Fruit fly (Drosophila melanogaster) whole organism, embryonic: ENCODE data around the gene RNF220.

Experiments used
- Aef1 ChIP-seq: fragments of 200-800 bp; sonication (Bioruptor generic); IDR thresholded peaks from 3 replicates; pipeline ENCODE4 v1.3.6; 2022; ENCODE audit warnings: missing biosample characterization, missing genetic modification characterization
- Bteb2 ChIP-seq: fragments of 200-800 bp; sonication (Bioruptor generic); optimal IDR thresholded peaks from 2 replicates; lab custom pipeline; 2016; ENCODE audit warnings: missing biosample characterization, missing genetic modification characterization
- CG10209 ChIP-seq: fragments of 200-800 bp; sonication (Bioruptor generic); optimal IDR thresholded peaks from 3 replicates; lab custom pipeline; 2017; ENCODE audit warnings: missing biosample characterization, mild to moderate bottlenecking, missing genetic modification characterization, missing genetic modification reagents
- CG10431 ChIP-seq: fragments of 200-800 bp; sonication (Bioruptor generic); optimal IDR thresholded peaks from 3 replicates; lab custom pipeline; 2018; ENCODE audit warnings: missing biosample characterization, mild to moderate bottlenecking, missing genetic modification characterization
- CG13287 ChIP-seq: fragments of 200-800 bp; sonication (Bioruptor generic); IDR thresholded peaks from 2 replicates; pipeline ENCODE4 v1.3.6; 2022; ENCODE audit warnings: missing biosample characterization, missing genetic modification characterization; ENCODE audit not compliant: partially characterized antibody
- CG14441 ChIP-seq: fragments of 200-800 bp; sonication (Bioruptor generic); IDR thresholded peaks from 2 replicates; pipeline ENCODE4 v1.3.6; 2022; ENCODE audit warnings: missing biosample characterization, missing genetic modification characterization
- CG15011 ChIP-seq: fragments of 200-800 bp; sonication (Bioruptor generic); optimal IDR thresholded peaks from 3 replicates; lab custom pipeline; 2018; ENCODE audit warnings: missing biosample characterization, mild to moderate bottlenecking, missing genetic modification characterization
- CG15269 ChIP-seq: fragments of 200-800 bp; sonication (Bioruptor generic); optimal IDR thresholded peaks from 2 replicates; lab custom pipeline; 2018; ENCODE audit warnings: missing biosample characterization, mild to moderate bottlenecking, missing genetic modification characterization, moderate library complexity
- CG17186 ChIP-seq: fragments of 200-800 bp; sonication (Bioruptor generic); optimal IDR thresholded peaks from 3 replicates; lab custom pipeline; 2017; ENCODE audit warnings: missing biosample characterization, missing genetic modification reagents, missing genetic modification characterization
- CG18262 ChIP-seq: fragments of 200-800 bp; optimal IDR thresholded peaks from 3 replicates; lab custom pipeline; 2019; ENCODE audit warnings: missing biosample characterization, mild to moderate bottlenecking, missing genetic modification characterization, moderate library complexity
- CG2116 ChIP-seq: fragments of 200-800 bp; sonication (Bioruptor generic); optimal IDR thresholded peaks from 3 replicates; lab custom pipeline; 2018; ENCODE audit warnings: missing biosample characterization, mild to moderate bottlenecking, missing genetic modification characterization
- CG2199 ChIP-seq: fragments of 200-800 bp; sonication (Bioruptor generic); IDR thresholded peaks from 3 replicates; pipeline ENCODE4 v1.3.6; 2022; ENCODE audit warnings: missing biosample characterization, missing genetic modification characterization
- CG30020 ChIP-seq: fragments of 200-800 bp; optimal IDR thresholded peaks from 2 replicates; lab custom pipeline; 2019; ENCODE audit warnings: missing biosample characterization, mild to moderate bottlenecking, missing genetic modification characterization, moderate library complexity
- CG31224 ChIP-seq: fragments of 200-800 bp; sonication (Bioruptor generic); IDR thresholded peaks from 2 replicates; pipeline ENCODE4 v1.3.6; 2022; ENCODE audit warnings: missing biosample characterization, missing genetic modification characterization
- CG33213 ChIP-seq: fragments of 200-800 bp; sonication (Bioruptor generic); optimal IDR thresholded peaks from 3 replicates; lab custom pipeline; 2016; ENCODE audit warnings: missing biosample characterization, missing genetic modification characterization
- CG34224 ChIP-seq: fragments of 200-800 bp; sonication (Bioruptor generic); IDR thresholded peaks from 3 replicates; pipeline ENCODE4 v1.3.6; 2022; ENCODE audit warnings: missing biosample characterization, missing genetic modification characterization; ENCODE audit not compliant: partially characterized antibody
- CG34422 ChIP-seq: fragments of 200-800 bp; sonication (Bioruptor generic); IDR thresholded peaks from 3 replicates; pipeline ENCODE4 v1.3.6; 2022; ENCODE audit warnings: missing biosample characterization, missing genetic modification characterization
- CG4617 ChIP-seq: fragments of 200-800 bp; sonication (Bioruptor generic); optimal IDR thresholded peaks from 3 replicates; lab custom pipeline; 2016; ENCODE audit warnings: missing biosample characterization, missing genetic modification characterization, borderline replicate concordance
- CG6791 ChIP-seq: fragments of 200-800 bp; sonication (Bioruptor generic); IDR thresholded peaks from 3 replicates; pipeline ENCODE4 v1.3.6; 2022; ENCODE audit warnings: missing biosample characterization, missing genetic modification characterization; ENCODE audit not compliant: partially characterized antibody
- CG7556 ChIP-seq: fragments of 200-800 bp; sonication (Bioruptor generic); optimal IDR thresholded peaks from 2 replicates; lab custom pipeline; 2017; ENCODE audit warnings: missing biosample characterization, mild to moderate bottlenecking, missing genetic modification characterization
- CG9797 ChIP-seq: fragments of 200-800 bp; sonication (Bioruptor generic); optimal IDR thresholded peaks from 3 replicates; lab custom pipeline; 2018; ENCODE audit warnings: missing biosample characterization, mild to moderate bottlenecking, missing genetic modification characterization
- CHES-1-like ChIP-seq: fragments of 200-800 bp; sonication (Bioruptor generic); optimal IDR thresholded peaks from 2 replicates; lab custom pipeline; 2016; ENCODE audit warnings: missing biosample characterization, missing genetic modification characterization
- CTCF ChIP-seq: fragments of 200-800 bp; sonication (Bioruptor generic); optimal IDR thresholded peaks from 2 replicates; lab custom pipeline; 2017; ENCODE audit warnings: missing biosample characterization, mild to moderate bottlenecking, missing genetic modification characterization, moderate library complexity
- CoRest ChIP-seq: fragments of 200-800 bp; sonication (Bioruptor generic); optimal IDR thresholded peaks from 3 replicates; lab custom pipeline; 2018; ENCODE audit warnings: missing biosample characterization, mild to moderate bottlenecking, missing genetic modification characterization, moderate library complexity
- Dll ChIP-seq: fragments of 200-800 bp; sonication (Bioruptor generic); IDR thresholded peaks from 4 replicates; pipeline ENCODE4 v1.3.6; 2022; ENCODE audit warnings: missing biosample characterization, missing genetic modification characterization; ENCODE audit not compliant: partially characterized antibody
- Dp ChIP-seq: fragments of 200-800 bp; sonication (Bioruptor generic); optimal IDR thresholded peaks from 2 replicates; lab custom pipeline; 2018; ENCODE audit warnings: missing biosample characterization, mild to moderate bottlenecking, missing genetic modification characterization, moderate library complexity
- Dref ChIP-seq: fragments of 200-800 bp; sonication (Bioruptor generic); IDR thresholded peaks from 2 replicates; pipeline ENCODE4 v1.3.6; 2022; ENCODE audit warnings: missing biosample characterization, missing genetic modification characterization
- Ets65A ChIP-seq: fragments of 200-800 bp; sonication (Bioruptor generic); peaks from one replicate; lab custom pipeline; 2016; ENCODE audit warnings: missing biosample characterization, missing genetic modification characterization
- H2.0 ChIP-seq: fragments of 200-800 bp; sonication (Bioruptor generic); IDR thresholded peaks from 2 replicates; pipeline ENCODE4 v1.3.6; 2022; ENCODE audit warnings: missing biosample characterization, missing genetic modification characterization
- HmgZ ChIP-seq: fragments of 200-800 bp; sonication (Bioruptor generic); optimal IDR thresholded peaks from 2 replicates; lab custom pipeline; 2018; ENCODE audit warnings: missing biosample characterization, mild to moderate bottlenecking, missing genetic modification characterization
- MBD-R2 ChIP-seq: fragments of 200-800 bp; sonication (Bioruptor generic); IDR thresholded peaks from 2 replicates; pipeline ENCODE4 v1.3.6; 2022; ENCODE audit warnings: missing biosample characterization, missing genetic modification characterization
- Mes4 ChIP-seq: fragments of 200-800 bp; sonication (Bioruptor generic); optimal IDR thresholded peaks from 2 replicates; lab custom pipeline; 2016; ENCODE audit warnings: missing biosample characterization, missing genetic modification characterization
- Opbp ChIP-seq: fragments of 200-800 bp; sonication (Bioruptor generic); IDR thresholded peaks from 3 replicates; pipeline ENCODE4 v1.3.6; 2022; ENCODE audit warnings: missing biosample characterization, missing genetic modification characterization; ENCODE audit not compliant: partially characterized antibody
- Sin3A ChIP-seq: fragments of >200 bp; optimal IDR thresholded peaks from 2 replicates; lab custom pipeline; 2018
- Sry-δ ChIP-seq: fragments of 200-800 bp; sonication (Bioruptor generic); optimal IDR thresholded peaks from 2 replicates; lab custom pipeline; 2016; ENCODE audit warnings: missing biosample characterization, missing genetic modification characterization
- YL-1 ChIP-seq: fragments of 200-800 bp; sonication (Bioruptor generic); optimal IDR thresholded peaks from 3 replicates; lab custom pipeline; 2017; ENCODE audit warnings: missing biosample characterization, mild to moderate bottlenecking, missing genetic modification characterization
- cato ChIP-seq: fragments of 200-800 bp; sonication (Bioruptor generic); optimal IDR thresholded peaks from 2 replicates; lab custom pipeline; 2016; ENCODE audit warnings: missing biosample characterization, missing genetic modification characterization, borderline replicate concordance
- esg ChIP-seq: fragments of 200-800 bp; sonication (Bioruptor generic); conservative IDR thresholded peaks from 2 replicates; pipeline ENCODE4 v1.3.6; 2022; ENCODE audit warnings: missing biosample characterization, missing genetic modification characterization
- hbn ChIP-seq: fragments of 200-800 bp; sonication (Bioruptor generic); IDR thresholded peaks from 2 replicates; pipeline ENCODE4 v1.3.6; 2022; ENCODE audit warnings: missing biosample characterization, missing genetic modification characterization; ENCODE audit not compliant: partially characterized antibody
- hth ChIP-seq: fragments of >200 bp; optimal IDR thresholded peaks from 2 replicates; lab custom pipeline; 2017; ENCODE audit warnings: inconsistent platforms
- nmo ChIP-seq: fragments of 200-800 bp; sonication (Bioruptor generic); optimal IDR thresholded peaks from 2 replicates; lab custom pipeline; 2018; ENCODE audit warnings: missing biosample characterization, mild to moderate bottlenecking, missing genetic modification characterization, moderate library complexity
- phol ChIP-seq: fragments of 200-800 bp; sonication (Bioruptor generic); optimal IDR thresholded peaks from 3 replicates; lab custom pipeline; 2018; ENCODE audit warnings: missing biosample characterization, mild to moderate bottlenecking, missing genetic modification characterization, moderate library complexity
- pnt ChIP-seq: fragments of 200-800 bp; sonication (Bioruptor generic); optimal IDR thresholded peaks from 3 replicates; lab custom pipeline; 2016; ENCODE audit warnings: missing biosample characterization, missing genetic modification characterization
- prd ChIP-seq, 3 experiments: fragments of >200 bp in 2 of 3; fragments of 200-800 bp in 1 of 3; sonication (Bioruptor generic) in 1 of 3; optimal IDR thresholded peaks in 2 of 3; IDR thresholded peaks in 1 of 3; 2 replicates in 2 of 3; 3 replicates in 1 of 3; pipeline versions ENCODE4 v1.3.6 to Lab custom; 2017 to 2022; ENCODE audit warnings: missing biosample characterization in 1 of 3, missing genetic modification characterization in 1 of 3
- pum ChIP-seq: fragments of 200-800 bp; sonication (Bioruptor generic); optimal IDR thresholded peaks from 2 replicates; lab custom pipeline; 2016; ENCODE audit warnings: missing biosample characterization, missing genetic modification characterization
- pzg ChIP-seq: fragments of 200-800 bp; sonication (Bioruptor generic); optimal IDR thresholded peaks from 3 replicates; lab custom pipeline; 2018; ENCODE audit warnings: missing biosample characterization, mild to moderate bottlenecking, missing genetic modification characterization, moderate library complexity
- repo ChIP-seq: fragments of 200-800 bp; sonication (Bioruptor generic); optimal IDR thresholded peaks from 2 replicates; lab custom pipeline; 2016; ENCODE audit warnings: missing biosample characterization, missing genetic modification characterization
- sna ChIP-seq: fragments of 200-800 bp; sonication (Bioruptor generic); IDR thresholded peaks from 2 replicates; pipeline ENCODE4 v1.3.6; 2022; ENCODE audit warnings: missing biosample characterization, missing genetic modification characterization; ENCODE audit not compliant: partially characterized antibody
- trem ChIP-seq: fragments of 200-800 bp; optimal IDR thresholded peaks from 3 replicates; lab custom pipeline; 2019; ENCODE audit warnings: missing biosample characterization, mild to moderate bottlenecking, missing genetic modification characterization, moderate library complexity
- zen2 ChIP-seq: fragments of 200-800 bp; sonication (Bioruptor generic); IDR thresholded peaks from 3 replicates; pipeline ENCODE4 v1.3.6; 2022; ENCODE audit warnings: missing biosample characterization, missing genetic modification characterization; ENCODE audit not compliant: partially characterized antibody

RNF220 gene

dm6 chr3R:22745432-22745831 lies 19.2 kb upstream of the RNF220 start, which contains the start of the genes vret and HP1c (continued):
- no peak for TF ChIP-seq cato (GFP tag; lab: Kevin White, UChicago)
- TF ChIP-seq CG10431 (GFP tag; lab: Kevin White, UChicago): no peak
- TF ChIP-seq CG31224: no peak
- peak; percentile 56; the same call in 1 of the 2 replicates for TF ChIP-seq CG13287 (GFP tag; lab: Robert Waterston, UW)
- TF ChIP-seq Dp (GFP tag; lab: Kevin White, UChicago): peak; percentile 85
- TF ChIP-seq Mes4 (GFP tag; lab: Kevin White, UChicago): no peak
- TF ChIP-seq Aef1 (GFP tag; lab: Robert Waterston, UW): peak; percentile 68
- TF ChIP-seq CG15011: no peak
- TF ChIP-seq pum (GFP tag; lab: Kevin White, UChicago): no peak
- TF ChIP-seq CG2199 (GFP tag; lab: Robert Waterston, UW): peak; percentile 48; the same call in 1 of the 3 replicates
- peak; percentile 43 for TF ChIP-seq CG2116 (GFP tag; lab: Kevin White, UChicago)
- no peak for TF ChIP-seq repo
- peak; percentile 46; the same call in 1 of the 3 replicates for TF ChIP-seq Opbp (GFP tag; lab: Robert Waterston, UW)
- 0 out of 2 replicates have a peak, but pooled peaks have one; percentile 30 for TF ChIP-seq sna (GFP tag; lab: Robert Waterston, UW)
- no peak for TF ChIP-seq prd (optimal IDR thresholded peaks at IDR 0.05; lab: Kevin White, UChicago)
- TF ChIP-seq prd (GFP tag; IDR thresholded peaks at IDR 0.05; lab: Robert Waterston, UW): no peak
- peak; percentile 23 for TF ChIP-seq phol (tag; lab: Kevin White, UChicago)
- no peak for TF ChIP-seq CG33213
- peak; percentile 61 for TF ChIP-seq Sin3A (lab: Kevin White, UChicago)
- peak; percentile 7 for TF ChIP-seq nmo (GFP tag; lab: Kevin White, UChicago)
- TF ChIP-seq H2.0 (GFP tag; lab: Robert Waterston, UW): no peak
- TF ChIP-seq Dref (GFP tag; lab: Robert Waterston, UW): peak; percentile 36; the same call in 1 of the 2 replicates
- no peak for TF ChIP-seq pnt (GFP tag; lab: Kevin White, UChicago)
- TF ChIP-seq CHES-1-like (GFP tag; lab: Kevin White, UChicago): peak; percentile 5
- peak; percentile 17 for TF ChIP-seq CG30020 (tag; lab: Kevin White, UChicago)
- TF ChIP-seq CG34224 (GFP tag; lab: Robert Waterston, UW): peak; percentile 37; the same call in 1 of the 3 replicates
- peak; percentile 31; the same call in 1 of the 3 replicates for TF ChIP-seq CG34422
- TF ChIP-seq CTCF (GFP tag; lab: Kevin White, UChicago): peak; percentile 42
- TF ChIP-seq CG9797 (GFP tag; lab: Kevin White, UChicago): peak; percentile 85
- peak; percentile 95 for TF ChIP-seq MBD-R2 (GFP tag; lab: Robert Waterston, UW)
- peak; percentile 50 for TF ChIP-seq CG17186 (GFP tag; lab: Kevin White, UChicago)
- no peak for TF ChIP-seq CoRest (tag; lab: Kevin White, UChicago)
- TF ChIP-seq trem (tag; lab: Kevin White, UChicago): peak; percentile 53
- peak; percentile 24 for TF ChIP-seq Sry-δ (GFP tag; lab: Kevin White, UChicago)
- peak; percentile 42; the same call in 1 of the 3 replicates for TF ChIP-seq CG6791 (GFP tag; lab: Robert Waterston, UW)
- no peak for TF ChIP-seq CG15269
- no peak for TF ChIP-seq Bteb2 (GFP tag; lab: Kevin White, UChicago)
- no peak for TF ChIP-seq hth (lab: Kevin White, UChicago)
- TF ChIP-seq Ets65A (GFP tag; lab: Kevin White, UChicago): peak; percentile 84
- TF ChIP-seq CG7556: no peak
- TF ChIP-seq CG14441 (GFP tag; lab: Robert Waterston, UW): no peak

- TF ChIP-seq zen2 (0 out of 3 replicates have a peak, but pooled peaks have one; percentile 20), CG9797 (GFP tag; lab: Kevin White, UChicago) (peak; percentile 43), pzg (GFP tag; lab: Kevin White, UChicago) (peak; percentile 42), CG4617 (GFP tag; lab: Kevin White, UChicago) (peak; percentile 56), hbn (GFP tag; lab: Robert Waterston, UW) (peak; percentile 28; the same call in 1 of the 2 replicates), HmgZ (tag; lab: Kevin White, UChicago) (peak; percentile 11), CG34224 (GFP tag; lab: Robert Waterston, UW) (peak; percentile 33; the same call in 2 of the 3 replicates), CG10209 (GFP tag; lab: Kevin White, UChicago) (no peak), Dll (GFP tag; lab: Robert Waterston, UW) (0 out of 4 replicates have a peak, but pooled peaks have one; percentile 23), esg (GFP tag; lab: Robert Waterston, UW) (no peak), CG18262 (no peak), YL-1 (GFP tag; lab: Kevin White, UChicago) (peak; percentile 50), Opbp (GFP tag; lab: Robert Waterston, UW) (0 out of 3 replicates have a peak, but pooled peaks have one; percentile 24)
Observed at dm6 chr3R:22740930-22741329, 14.7 kb upstream of the RNF220 start, which contains the start of the genes Dcr-1 and CG6985. Dcr-1 (minus strand) TSS chr3R:22741091. CG6985 (plus strand) TSS chr3R:22741150.
